Fruit fly (Drosophila melanogaster): ENCODE results near the gene RpS3.

RpS3 gene

dm6 chr3R:23386907-23387306 lies 28.3 kb downstream of the RpS3 start (continued):
- TF ChIP-seq Hr38 (GFP tag; optimal IDR thresholded peaks at IDR 0.05): no peak
- peak; percentile 38 for TF ChIP-seq Lpt (GFP tag; optimal IDR thresholded peaks at IDR 0.05)
- peak; percentile 3 for TF ChIP-seq CG3032 (tag; optimal IDR thresholded peaks at IDR 0.05)
- TF ChIP-seq CG6854 (GFP tag; optimal IDR thresholded peaks at IDR 0.05): no peak
- peak; percentile 71 for TF ChIP-seq CG32006 (GFP tag; optimal IDR thresholded peaks at IDR 0.05)
- TF ChIP-seq fd59A (GFP tag; optimal IDR thresholded peaks at IDR 0.05): no peak
- no peak for TF ChIP-seq cyc (GFP tag; optimal IDR thresholded peaks at IDR 0.05)
- TF ChIP-seq Eip78C (GFP tag): peak; percentile 84

dm6 chr3R:23388798-23389197 lies 30.2 kb downstream of the RpS3 start, which contains the start of gene CG31515:
CG31515 (minus strand) TSS chr3R:23388898.
- TF ChIP-seq acj6 (GFP tag; optimal IDR thresholded peaks at IDR 0.05) (no peak), dac (GFP tag; optimal IDR thresholded peaks at IDR 0.05) (no peak), dsx (GFP tag; optimal IDR thresholded peaks at IDR 0.05; ENCODE audit: poor library complexity, severe bottlenecking) (no peak), CG9139 (GFP tag; optimal IDR thresholded peaks at IDR 0.05) (no peak), svp (GFP tag) (no peak), Hr38 (GFP tag; optimal IDR thresholded peaks at IDR 0.05) (no peak), esn (GFP tag; optimal IDR thresholded peaks at IDR 0.05) (no peak), Ets96B (tag; optimal IDR thresholded peaks at IDR 0.05) (no peak), Eip75B (GFP tag; optimal IDR thresholded peaks at IDR 0.05) (no peak), CG8632 (GFP tag; optimal IDR thresholded peaks at IDR 0.05) (no peak), CG8319 (GFP tag; optimal IDR thresholded peaks at IDR 0.05) (no peak), pdm3 (GFP tag; optimal IDR thresholded peaks at IDR 0.05) (no peak), topi (GFP tag; optimal IDR thresholded peaks at IDR 0.05) (no peak), CG10669 (GFP tag; optimal IDR thresholded peaks at IDR 0.05) (no peak), Ets21C (GFP tag; optimal IDR thresholded peaks at IDR 0.05) (no peak), CG6163 (GFP tag; IDR thresholded peaks at IDR 0.05) (no peak), achi (GFP tag; optimal IDR thresholded peaks at IDR 0.05) (no peak), CG4318 (GFP tag; optimal IDR thresholded peaks at IDR 0.05) (no peak), CG1621 (tag; optimal IDR thresholded peaks at IDR 0.05) (no peak)

DNA sequence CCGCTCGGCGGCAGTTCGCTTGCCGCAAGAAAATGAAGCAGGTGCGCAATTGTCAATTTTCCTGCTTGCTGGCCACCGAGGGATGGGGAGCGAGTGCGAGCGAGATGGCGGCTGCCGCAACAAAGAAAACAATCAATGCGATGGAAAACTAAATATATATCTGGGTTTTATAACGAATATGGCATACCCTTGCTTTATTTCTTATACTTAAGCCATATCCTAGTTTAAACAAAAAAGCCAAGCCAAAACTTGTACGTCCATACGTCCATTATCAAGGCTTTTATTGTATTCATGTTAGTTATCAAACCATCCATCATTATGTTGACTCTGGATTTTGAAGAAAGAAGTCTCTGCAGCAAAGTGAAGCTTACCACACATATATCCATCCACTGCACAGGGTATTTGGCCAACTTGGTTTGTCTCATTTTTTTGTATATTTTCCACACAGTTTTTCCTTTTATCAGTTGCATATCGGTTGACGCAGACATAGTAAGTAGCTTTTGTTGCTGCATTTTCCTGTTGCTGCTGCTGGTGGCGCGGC lies 32.2 kb downstream of the RpS3 start:
- TF ChIP-seq CG15336 (GFP tag; IDR thresholded peaks at IDR 0.05): peak; percentile 69
- no peak for TF ChIP-seq Blimp-1 (GFP tag; optimal IDR thresholded peaks at IDR 0.05)
- peak; percentile 43 for TF ChIP-seq CG4318 (GFP tag; optimal IDR thresholded peaks at IDR 0.05)
- TF ChIP-seq Hr4 (GFP tag; optimal IDR thresholded peaks at IDR 0.05): peak; percentile 67
- TF ChIP-seq CG1621 (tag; optimal IDR thresholded peaks at IDR 0.05): no peak
- no peak for TF ChIP-seq esn (GFP tag; optimal IDR thresholded peaks at IDR 0.05)
- TF ChIP-seq CG6276 (GFP tag; optimal IDR thresholded peaks at IDR 0.05): peak; percentile 49
- peak; percentile 61; the same call in 1 of the 3 replicates for TF ChIP-seq CG8119 (GFP tag; IDR thresholded peaks at IDR 0.05)
- peak; percentile 36; the same call in 1 of the 3 replicates for TF ChIP-seq eg (GFP tag; IDR thresholded peaks at IDR 0.05)
- TF ChIP-seq CG32006 (GFP tag; optimal IDR thresholded peaks at IDR 0.05): peak; percentile 75
- peak; percentile 53 for TF ChIP-seq Eip78C (GFP tag)
- peak; percentile 32 for TF ChIP-seq dac (GFP tag; optimal IDR thresholded peaks at IDR 0.05)
- no peak for TF ChIP-seq net (GFP tag; optimal IDR thresholded peaks at IDR 0.05)

dm6 chr3R:23392235-23392634 lies 33.6 kb downstream of the RpS3 start:
- TF ChIP-seq acj6 (GFP tag; optimal IDR thresholded peaks at IDR 0.05) (peak; percentile 41), CG32006 (GFP tag; optimal IDR thresholded peaks at IDR 0.05) (peak; percentile 60), net (GFP tag; optimal IDR thresholded peaks at IDR 0.05) (peak; percentile 1), fd59A (GFP tag; optimal IDR thresholded peaks at IDR 0.05) (no peak), CG10669 (GFP tag; optimal IDR thresholded peaks at IDR 0.05) (peak; percentile 18), CG3032 (tag; optimal IDR thresholded peaks at IDR 0.05) (peak; percentile 10), CG6276 (GFP tag; optimal IDR thresholded peaks at IDR 0.05) (no peak), fd85E (GFP tag; optimal IDR thresholded peaks at IDR 0.05) (no peak), CG10631 (GFP tag; optimal IDR thresholded peaks at IDR 0.05) (peak; percentile 56), CG15336 (GFP tag; IDR thresholded peaks at IDR 0.05) (peak; percentile 39; the same call in 1 of the 2 replicates), CG8119 (GFP tag; IDR thresholded peaks at IDR 0.05) (0 out of 3 replicates have a peak, but pooled peaks have one; percentile 41), Hr39 (GFP tag; optimal IDR thresholded peaks at IDR 0.05) (no peak), Ets96B (tag; optimal IDR thresholded peaks at IDR 0.05) (peak; percentile 12), CG8632 (GFP tag; optimal IDR thresholded peaks at IDR 0.05) (no peak), achi (GFP tag; optimal IDR thresholded peaks at IDR 0.05) (peak; percentile 14), CG31627 (GFP tag; optimal IDR thresholded peaks at IDR 0.05) (no peak), svp (GFP tag) (no peak), Hr4 (GFP tag; optimal IDR thresholded peaks at IDR 0.05) (no peak), CG1621 (tag; optimal IDR thresholded peaks at IDR 0.05) (peak; percentile 9), Eip78C (GFP tag) (peak; percentile 80), CG11902 (GFP tag; optimal IDR thresholded peaks at IDR 0.05) (no peak), CG4318 (GFP tag; optimal IDR thresholded peaks at IDR 0.05) (peak; percentile 20), CG11294 (GFP tag; IDR thresholded peaks at IDR 0.05) (0 out of 2 replicates have a peak, but pooled peaks have one; percentile 23), eg (GFP tag; IDR thresholded peaks at IDR 0.05) (peak; percentile 70; the same call in 2 of the 3 replicates), CG11762 (GFP tag; optimal IDR thresholded peaks at IDR 0.05; ENCODE audit: insufficient read depth) (no peak), Lpt (GFP tag; optimal IDR thresholded peaks at IDR 0.05) (peak; percentile 39), pdm3 (GFP tag; optimal IDR thresholded peaks at IDR 0.05) (peak; percentile 19), Eip75B (GFP tag; optimal IDR thresholded peaks at IDR 0.05) (peak; percentile 23), dac (GFP tag; optimal IDR thresholded peaks at IDR 0.05) (peak; percentile 46), Blimp-1 (GFP tag; optimal IDR thresholded peaks at IDR 0.05) (no peak), Hr38 (GFP tag; optimal IDR thresholded peaks at IDR 0.05) (no peak), Smox (GFP tag; optimal IDR thresholded peaks at IDR 0.05) (no peak)
